Worm (Caenorhabditis elegans): ENCODE results near the gene Y43C5A.3.

DNA sequence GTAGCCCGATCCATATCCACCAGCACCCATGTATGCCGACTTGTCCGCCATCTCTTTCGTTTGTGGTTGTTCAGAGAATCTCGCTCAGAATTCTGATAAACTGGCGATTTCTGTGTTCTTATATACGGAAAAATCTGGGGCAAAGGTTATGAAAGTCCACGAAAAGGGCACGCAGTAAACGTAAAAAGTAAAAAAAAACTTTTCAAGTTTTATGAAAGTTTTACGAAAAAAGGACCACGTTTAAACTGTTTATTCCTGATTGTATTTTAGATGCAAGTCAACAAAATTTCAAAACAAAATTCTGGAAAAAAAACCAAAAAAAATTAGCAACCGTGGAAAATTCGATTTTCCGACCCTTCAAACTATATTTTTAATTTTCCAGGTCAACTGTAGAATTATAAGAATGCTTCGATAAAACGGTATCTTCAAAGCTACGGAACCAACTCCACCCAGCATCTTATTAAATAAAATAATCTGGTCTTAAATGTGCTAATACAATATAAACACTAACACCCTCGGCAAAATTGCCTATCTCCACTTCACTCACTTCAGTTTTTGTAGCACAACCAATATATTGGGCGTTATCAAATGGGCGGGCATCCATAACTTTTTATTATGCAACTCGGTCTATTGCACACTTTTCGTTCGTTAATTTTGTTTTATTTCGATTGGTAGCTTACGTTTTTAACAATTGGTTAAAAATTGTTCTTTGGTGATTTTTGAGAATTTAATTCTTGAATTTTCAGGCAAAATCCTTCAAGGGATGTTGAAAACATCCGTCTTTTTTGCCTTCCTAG, 4.5 kb upstream of the Y43C5A.3 start, which contains the start of the genes nspd-7 and Y43C5A.2:
- no peak for TF ChIP-seq snpc-4 (tag; optimal IDR thresholded peaks at IDR 0.05)
- no peak for TF ChIP-seq unc-62 (GFP tag; optimal IDR thresholded peaks at IDR 0.05)
- no peak for TF ChIP-seq hlh-1 (tag; optimal IDR thresholded peaks at IDR 0.05)
- TF ChIP-seq unc-39 (tag; optimal IDR thresholded peaks at IDR 0.05) = no peak
- no peak for TF ChIP-seq elt-3 (tag; optimal IDR thresholded peaks at IDR 0.05)
- TF ChIP-seq mab-5 (tag; optimal IDR thresholded peaks at IDR 0.05) = no peak
- TF ChIP-seq nhr-12 (tag; optimal IDR thresholded peaks at IDR 0.05) = no peak
- no peak for TF ChIP-seq ztf-11 (tag; optimal IDR thresholded peaks at IDR 0.05)
- TF ChIP-seq nhr-76 (tag; optimal IDR thresholded peaks at IDR 0.05) = no peak
- TF ChIP-seq lin-32 (GFP tag; optimal IDR thresholded peaks at IDR 0.05) = no peak
- no peak for TF ChIP-seq tbx-8 (GFP tag; optimal IDR thresholded peaks at IDR 0.05)
- no peak for TF ChIP-seq blmp-1 (tag; optimal IDR thresholded peaks at IDR 0.05)
